Fruit fly (Drosophila melanogaster): Measurements from ENCODE around the gene Gr93c.

Gene Gr93c

DNA sequence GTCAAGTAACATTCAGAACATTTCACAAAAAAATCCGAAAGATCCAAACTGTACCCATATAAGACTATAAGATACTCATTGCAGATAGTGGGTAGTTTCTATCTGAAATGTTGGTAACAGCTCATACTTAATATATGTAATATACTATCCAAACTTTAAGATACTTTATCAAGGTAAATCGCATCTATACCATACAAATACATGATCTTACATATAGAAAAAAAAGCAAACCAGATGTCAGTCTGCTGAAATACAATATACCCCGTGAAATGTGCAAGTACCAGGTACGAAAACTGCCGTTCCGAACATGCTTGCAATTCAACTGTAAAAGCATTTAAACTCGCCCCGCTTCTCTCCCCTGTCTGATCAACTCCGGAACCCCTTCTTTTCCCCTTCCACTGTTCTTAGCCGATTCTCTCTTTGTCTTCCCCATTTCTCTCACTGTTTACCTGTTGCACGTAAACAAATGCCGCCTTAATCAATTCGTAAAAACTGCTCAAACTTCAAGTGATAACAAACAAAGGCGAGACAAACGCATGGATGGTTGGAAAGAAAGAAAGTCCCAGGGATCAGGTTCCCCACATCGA, 17.5 kb downstream of the Gr93c start:
- TF ChIP-seq Mrtf (GFP tag; IDR thresholded peaks at IDR 0.05) = no peak
- TF ChIP-seq esg (GFP tag; conservative IDR thresholded peaks at IDR 0.05) = 0 out of 2 replicates have a peak, but pooled peaks have one; percentile 9
- peak; percentile 36 for TF ChIP-seq HLHmδ (GFP tag; optimal IDR thresholded peaks at IDR 0.05)
- TF ChIP-seq Ets65A (GFP tag) = peak; percentile 11
- TF ChIP-seq CG3726 (GFP tag; IDR thresholded peaks at IDR 0.05) = no peak
- 0 out of 3 replicates have a peak, but pooled peaks have one; percentile 23 for TF ChIP-seq CG34422 (GFP tag; IDR thresholded peaks at IDR 0.05)
- no peak for TF ChIP-seq zen2 (GFP tag; IDR thresholded peaks at IDR 0.05; ENCODE audit: partially characterized antibody)
- TF ChIP-seq CG12391 (tag; optimal IDR thresholded peaks at IDR 0.05) = peak; percentile 15
- TF ChIP-seq CG14860 (GFP tag; IDR thresholded peaks at IDR 0.05; ENCODE audit: partially characterized antibody) = 0 out of 3 replicates have a peak, but pooled peaks have one; percentile 16
- TF ChIP-seq Ssrp (tag; optimal IDR thresholded peaks at IDR 0.05) = peak; percentile 2
- no peak for TF ChIP-seq CG13894 (tag; optimal IDR thresholded peaks at IDR 0.05)
- 0 out of 3 replicates have a peak, but pooled peaks have one; percentile 11 for TF ChIP-seq otp (GFP tag; IDR thresholded peaks at IDR 0.05)
- TF ChIP-seq Ptx1 (GFP tag; IDR thresholded peaks at IDR 0.05) = 0 out of 2 replicates have a peak, but pooled peaks have one; percentile 21
- TF ChIP-seq crol (GFP tag; IDR thresholded peaks at IDR 0.05) = peak; percentile 87; the same call in 1 of the 2 replicates
- peak; percentile 7 for TF ChIP-seq CG18262 (tag; optimal IDR thresholded peaks at IDR 0.05)
- TF ChIP-seq sens (GFP tag) = peak; percentile 2
- TF ChIP-seq fd3F (GFP tag; optimal IDR thresholded peaks at IDR 0.05) = no peak
- TF ChIP-seq nmo (GFP tag; optimal IDR thresholded peaks at IDR 0.05) = peak; percentile 30
- peak; percentile 65 for TF ChIP-seq zf30C (GFP tag; optimal IDR thresholded peaks at IDR 0.05)
- peak; percentile 59 for TF ChIP-seq kah (GFP tag; optimal IDR thresholded peaks at IDR 0.05)
- 0 out of 2 replicates have a peak, but pooled peaks have one; percentile 21 for TF ChIP-seq ranshi (GFP tag; IDR thresholded peaks at IDR 0.05)
- TF ChIP-seq gem (tag; optimal IDR thresholded peaks at IDR 0.05) = peak; percentile 11
- TF ChIP-seq Drgx (GFP tag; IDR thresholded peaks at IDR 0.05) = peak; percentile 34; the same call in 1 of the 2 replicates
- peak; percentile 20 for TF ChIP-seq phol (tag; optimal IDR thresholded peaks at IDR 0.05)
- TF ChIP-seq HLH4C (GFP tag; IDR thresholded peaks at IDR 0.05; ENCODE audit: partially characterized antibody) = peak; percentile 38; the same call in 2 of the 3 replicates
- peak in 1 of 3 experiments; percentile 3 for TF ChIP-seq lola (GFP tag; optimal IDR thresholded peaks at IDR 0.05)
- peak; percentile 34 for TF ChIP-seq CG2712 (tag; optimal IDR thresholded peaks at IDR 0.05)
- 0 out of 3 replicates have a peak, but pooled peaks have one; percentile 21 for TF ChIP-seq zfh1 (GFP tag; IDR thresholded peaks at IDR 0.05)
- peak; percentile 9 for TF ChIP-seq dmrt11E (tag; optimal IDR thresholded peaks at IDR 0.05)
- TF ChIP-seq bsh (GFP tag; optimal IDR thresholded peaks at IDR 0.05) = peak in 1 of 2 experiments; percentile 45
- no peak for TF ChIP-seq tap (tag; optimal IDR thresholded peaks at IDR 0.05)
- TF ChIP-seq pros (GFP tag; optimal IDR thresholded peaks at IDR 0.05) = peak; percentile 43
- peak; percentile 54; the same call in 2 of the 3 replicates for TF ChIP-seq row (GFP tag; IDR thresholded peaks at IDR 0.05)
- TF ChIP-seq cato (GFP tag; optimal IDR thresholded peaks at IDR 0.05; ENCODE audit: borderline replicate concordance) = no peak
- TF ChIP-seq Sox102F (GFP tag; optimal IDR thresholded peaks at IDR 0.05) = peak; percentile 25
- TF ChIP-seq CG2199 (GFP tag; IDR thresholded peaks at IDR 0.05) = peak; percentile 49; the same call in 2 of the 3 replicates

- TF ChIP-seq CG11456 (GFP tag; IDR thresholded peaks at IDR 0.05) (no peak), sd (tag; optimal IDR thresholded peaks at IDR 0.05) (no peak), CG15073 (GFP tag; optimal IDR thresholded peaks at IDR 0.05) (no peak), CG6175 (GFP tag; IDR thresholded peaks at IDR 0.05) (no peak), CG9876 (GFP tag; optimal IDR thresholded peaks at IDR 0.05) (no peak), CG13123 (GFP tag; optimal IDR thresholded peaks at IDR 0.05) (no peak), zf30C (GFP tag; optimal IDR thresholded peaks at IDR 0.05) (peak; percentile 27), CG2712 (tag; optimal IDR thresholded peaks at IDR 0.05) (peak; percentile 6), vfl (GFP tag; optimal IDR thresholded peaks at IDR 0.05) (no peak), CG12155 (GFP tag; optimal IDR thresholded peaks at IDR 0.05) (no peak), Dbx (GFP tag; IDR thresholded peaks at IDR 0.05) (no peak), CG14710 (tag; optimal IDR thresholded peaks at IDR 0.05) (peak; percentile 10), CG18262 (tag; optimal IDR thresholded peaks at IDR 0.05) (peak; percentile 32), CG8089 (GFP tag; optimal IDR thresholded peaks at IDR 0.05) (no peak), Med (GFP tag) (peak; percentile 24)
Observed at dm6 chr3R:21825775-21826558, 19.1 kb downstream of the Gr93c start.

Data from whole organism, embryonic.